Worm (Caenorhabditis elegans) whole organism, late embryonic: Measurements from ENCODE around the gene F58B4.3.

Experiments used
- C08G9.2 ChIP-seq: sonication (generic microtip); optimal IDR thresholded peaks from 2 replicates; lab custom pipeline; 2016; ENCODE audit warnings: mild to moderate bottlenecking, missing genetic modification characterization, moderate library complexity, missing compliant biosample characterization
- F13H6.1 ChIP-seq: sonication (generic microtip); optimal IDR thresholded peaks from 2 replicates; lab custom pipeline; 2016; ENCODE audit warnings: missing genetic modification characterization, missing compliant biosample characterization
- K09A11.1 ChIP-seq: sonication (generic microtip); optimal IDR thresholded peaks from 2 replicates; lab custom pipeline; 2017; ENCODE audit warnings: antibody characterized with exemption, mild to moderate bottlenecking, missing genetic modification characterization, missing compliant biosample characterization; ENCODE audit not compliant: insufficient read depth
- T23F11.4 ChIP-seq: fragments of 200-800 bp; sonication (Bioruptor generic); optimal IDR thresholded peaks from 2 replicates; lab custom pipeline; 2018; ENCODE audit warnings: mild to moderate bottlenecking, missing genetic modification characterization, missing compliant biosample characterization
- Y22D7AL.16 ChIP-seq: sonication (generic microtip); optimal IDR thresholded peaks from 2 replicates; lab custom pipeline; 2016; ENCODE audit warnings: missing genetic modification characterization, missing compliant biosample characterization
- ama-1 ChIP-seq: fragments of 150-350 bp; optimal IDR thresholded peaks from 2 replicates; lab custom pipeline; 2014
- ceh-14 ChIP-seq: sonication (generic microtip); optimal IDR thresholded peaks from 2 replicates; lab custom pipeline; 2016; ENCODE audit warnings: missing genotype, missing genetic modification characterization, missing compliant biosample characterization
- ceh-2 ChIP-seq: sonication (generic microtip); optimal IDR thresholded peaks from 2 replicates; lab custom pipeline; 2016; ENCODE audit warnings: missing genotype, missing genetic modification characterization, missing compliant biosample characterization
- ceh-22 ChIP-seq: sonication (generic microtip); optimal IDR thresholded peaks from 2 replicates; lab custom pipeline; 2017; ENCODE audit warnings: missing biosample characterization, missing genetic modification characterization
- ceh-30 ChIP-seq: fragments of 150-350 bp; optimal IDR thresholded peaks from 2 replicates; lab custom pipeline; 2014; ENCODE audit warnings: missing biosample characterization, missing genetic modification characterization
- ceh-31 ChIP-seq: sonication (generic microtip); optimal IDR thresholded peaks from 2 replicates; lab custom pipeline; 2016; ENCODE audit warnings: missing genetic modification characterization, missing compliant biosample characterization
- ceh-34 ChIP-seq: sonication (generic microtip); optimal IDR thresholded peaks from 2 replicates; lab custom pipeline; 2016; ENCODE audit warnings: mild to moderate bottlenecking, missing genetic modification characterization, missing compliant biosample characterization
- ceh-6 ChIP-seq: fragments of 200-800 bp; sonication (Bioruptor generic); optimal IDR thresholded peaks from 2 replicates; lab custom pipeline; 2018; ENCODE audit warnings: mild to moderate bottlenecking, missing genetic modification characterization, missing compliant biosample characterization
- ceh-9 ChIP-seq: sonication (generic microtip); optimal IDR thresholded peaks from 2 replicates; lab custom pipeline; 2016; ENCODE audit warnings: mild to moderate bottlenecking, missing genetic modification characterization, inconsistent platforms, missing compliant biosample characterization
- dmd-4 ChIP-seq: sonication (generic microtip); optimal IDR thresholded peaks from 2 replicates; lab custom pipeline; 2016; ENCODE audit warnings: borderline replicate concordance, missing genetic modification characterization, missing compliant biosample characterization
- dve-1 ChIP-seq: sonication (generic microtip); optimal IDR thresholded peaks from 2 replicates; lab custom pipeline; 2017; ENCODE audit warnings: antibody characterized with exemption, mild to moderate bottlenecking, missing genetic modification characterization, missing compliant biosample characterization
- elt-2 ChIP-seq: sonication (generic microtip); optimal IDR thresholded peaks from 2 replicates; lab custom pipeline; 2016; ENCODE audit warnings: missing genetic modification reagents, missing genetic modification characterization, missing compliant biosample characterization
- elt-4 ChIP-seq: sonication (generic microtip); optimal IDR thresholded peaks from 2 replicates; lab custom pipeline; 2016; ENCODE audit warnings: missing genetic modification characterization, missing compliant biosample characterization
- ets-4 ChIP-seq: sonication (generic microtip); optimal IDR thresholded peaks from 2 replicates; lab custom pipeline; 2016; ENCODE audit warnings: missing genetic modification characterization, missing compliant biosample characterization
- fax-1 ChIP-seq: sonication (generic microtip); optimal IDR thresholded peaks from 2 replicates; lab custom pipeline; 2016; ENCODE audit warnings: missing genotype, missing genetic modification characterization, missing compliant biosample characterization
- fkh-10 ChIP-seq: fragments of 150-350 bp; optimal IDR thresholded peaks from 2 replicates; lab custom pipeline; 2014; ENCODE audit warnings: missing biosample characterization, missing genetic modification reagents, missing genetic modification characterization
- gmeb-2 ChIP-seq: sonication (generic microtip); optimal IDR thresholded peaks from 2 replicates; lab custom pipeline; 2016; ENCODE audit warnings: missing genetic modification characterization, inconsistent platforms, missing compliant biosample characterization
- hlh-13 ChIP-seq: fragments of 200-800 bp; sonication (Bioruptor generic); optimal IDR thresholded peaks from 2 replicates; lab custom pipeline; 2018; ENCODE audit warnings: mild to moderate bottlenecking, missing genetic modification characterization, missing compliant biosample characterization
- hlh-15 ChIP-seq: sonication (generic microtip); optimal IDR thresholded peaks from 2 replicates; lab custom pipeline; 2016; ENCODE audit warnings: missing genetic modification characterization, missing compliant biosample characterization
- hlh-6 ChIP-seq: sonication (generic microtip); optimal IDR thresholded peaks from 2 replicates; lab custom pipeline; 2016; ENCODE audit warnings: missing genotype, missing genetic modification characterization, missing compliant biosample characterization
- hlh-8 ChIP-seq: sonication (generic microtip); optimal IDR thresholded peaks from 2 replicates; lab custom pipeline; 2016; ENCODE audit warnings: missing genotype, missing genetic modification characterization, missing compliant biosample characterization
- lin-11 ChIP-seq: fragments of 200-800 bp; sonication (Bioruptor generic); optimal IDR thresholded peaks from 2 replicates; lab custom pipeline; 2018; ENCODE audit warnings: mild to moderate bottlenecking, missing genetic modification characterization, missing compliant biosample characterization
- madf-2 ChIP-seq: sonication (generic microtip); optimal IDR thresholded peaks from 2 replicates; lab custom pipeline; 2017; ENCODE audit warnings: missing genetic modification characterization, missing compliant biosample characterization
- mec-3 ChIP-seq: sonication (generic microtip); optimal IDR thresholded peaks from 2 replicates; lab custom pipeline; 2016; ENCODE audit warnings: borderline replicate concordance, missing genetic modification characterization, missing compliant biosample characterization
- nfya-1 ChIP-seq: sonication (generic microtip); optimal IDR thresholded peaks from 2 replicates; lab custom pipeline; 2017; ENCODE audit warnings: missing genetic modification characterization, mild to moderate bottlenecking, missing compliant biosample characterization, antibody characterized with exemption, moderate library complexity
- nhr-11 ChIP-seq: fragments of 150-350 bp; optimal IDR thresholded peaks from 2 replicates; lab custom pipeline; 2014; ENCODE audit warnings: missing biosample characterization, missing genetic modification characterization
- pat-9 ChIP-seq: fragments of 200-800 bp; sonication (Bioruptor generic); optimal IDR thresholded peaks from 2 replicates; lab custom pipeline; 2018; ENCODE audit warnings: mild to moderate bottlenecking, missing genetic modification characterization, moderate library complexity, missing compliant biosample characterization
- pax-1 ChIP-seq: fragments of 150-350 bp; optimal IDR thresholded peaks from 2 replicates; lab custom pipeline; 2014; ENCODE audit warnings: missing biosample characterization, missing genetic modification characterization
- pha-2 ChIP-seq: sonication (generic microtip); optimal IDR thresholded peaks from 2 replicates; lab custom pipeline; 2017; ENCODE audit warnings: mild to moderate bottlenecking, missing genetic modification characterization, missing compliant biosample characterization
- pha-4 ChIP-seq: fragments of 150-350 bp; optimal IDR thresholded peaks from 2 replicates; lab custom pipeline; 2018; ENCODE audit warnings: missing biosample characterization, missing genetic modification reagents, missing genetic modification characterization
- rnt-1 ChIP-seq: sonication (generic microtip); optimal IDR thresholded peaks from 2 replicates; lab custom pipeline; 2016; ENCODE audit warnings: missing genetic modification characterization, missing compliant biosample characterization
- sdc-2 ChIP-seq: sonication (generic microtip); optimal IDR thresholded peaks from 2 replicates; lab custom pipeline; 2016; ENCODE audit warnings: missing genotype, missing genetic modification characterization, missing compliant biosample characterization
- sox-2 ChIP-seq: fragments of 200-800 bp; sonication (Bioruptor generic); IDR thresholded peaks from 2 replicates; pipeline ENCODE4 v1.3.6; 2022; ENCODE audit warnings: missing genetic modification reagents, missing genetic modification characterization, missing compliant biosample characterization
- tbx-2 ChIP-seq: sonication (generic microtip); optimal IDR thresholded peaks from 2 replicates; lab custom pipeline; 2016; ENCODE audit warnings: missing genetic modification characterization, missing compliant biosample characterization
- ttx-3 ChIP-seq: sonication (generic microtip); optimal IDR thresholded peaks from 2 replicates; lab custom pipeline; 2016; ENCODE audit warnings: missing genetic modification reagents, missing genetic modification characterization, missing compliant biosample characterization
- unc-3 ChIP-seq, 2 experiments: fragments of 200-800 bp in 1 of 2; sonication (Bioruptor generic) in 1 of 2; sonication (generic microtip) in 1 of 2; conservative IDR thresholded peaks in 1 of 2; optimal IDR thresholded peaks in 1 of 2; 2 replicates each; pipeline versions ENCODE4 v1.3.6 to Lab custom; 2016 to 2022; ENCODE audit warnings: missing compliant biosample characterization in 2 of 2, missing genetic modification characterization in 2 of 2, missing genetic modification reagents in 1 of 2
- unc-42 ChIP-seq: sonication (generic microtip); optimal IDR thresholded peaks from 2 replicates; lab custom pipeline; 2016; ENCODE audit warnings: missing genotype, missing genetic modification characterization, missing compliant biosample characterization
- unc-55 ChIP-seq: sonication (generic microtip); optimal IDR thresholded peaks from 2 replicates; lab custom pipeline; 2017; ENCODE audit warnings: missing biosample characterization, missing genetic modification reagents, missing genetic modification characterization
- unc-86 ChIP-seq: sonication (generic microtip); optimal IDR thresholded peaks from 2 replicates; lab custom pipeline; 2016; ENCODE audit warnings: missing genetic modification characterization, missing compliant biosample characterization
- zip-5 ChIP-seq: sonication (generic microtip); optimal IDR thresholded peaks from 2 replicates; lab custom pipeline; 2016; ENCODE audit warnings: missing genetic modification characterization, missing compliant biosample characterization
- ztf-16 ChIP-seq: sonication (generic microtip); optimal IDR thresholded peaks from 2 replicates; lab custom pipeline; 2017; ENCODE audit warnings: missing genetic modification characterization, missing compliant biosample characterization

Gene F58B4.3

ce11 chrV:10889774-10890173 is 39.8 kb upstream of the F58B4.3 start:
- TF ChIP-seq unc-86 (no peak), gmeb-2 (no peak), madf-2 (tag; lab: Kevin White, UChicago) (no peak), ets-4 (tag; lab: Kevin White, UChicago) (no peak), ceh-14 (tag; lab: Kevin White, UChicago) (no peak), fkh-10 (GFP tag; lab: Kevin White, UChicago) (no peak), hlh-6 (tag; lab: Kevin White, UChicago) (no peak), K09A11.1 (tag; lab: Kevin White, UChicago) (no peak), dmd-4 (tag; lab: Kevin White, UChicago) (no peak)

ce11 chrV:10890980-10891379 is 38.6 kb upstream of the F58B4.3 start, which contains the start of gene F32D8.12:
Gene F32D8.12, minus strand, starts transcription at chrV:10891027.
- TF ChIP-seq hlh-13 (no peak), Y22D7AL.16 (tag; lab: Kevin White, UChicago) (no peak), ceh-22 (tag; lab: Kevin White, UChicago) (no peak), dve-1 (no peak), F13H6.1 (tag; lab: Kevin White, UChicago) (no peak), pha-4 (no peak), ttx-3 (tag; lab: Kevin White, UChicago) (no peak), ceh-30 (tag; lab: Kevin White, UChicago) (no peak), sdc-2 (tag; lab: Kevin White, UChicago) (no peak), madf-2 (tag; lab: Kevin White, UChicago) (no peak), unc-86 (no peak), mec-3 (tag; lab: Kevin White, UChicago) (no peak), zip-5 (tag; lab: Kevin White, UChicago) (no peak), hlh-15 (tag; lab: Kevin White, UChicago) (no peak), unc-3 (GFP tag; conservative IDR thresholded peaks at IDR 0.05; lab: Robert Waterston, UW) (no peak), unc-3 (tag; optimal IDR thresholded peaks at IDR 0.05; lab: Kevin White, UChicago) (no peak), pha-2 (no peak), ama-1 (lab: Kevin White, UChicago) (no peak)

ce11 chrV:10893510-10894128 is 36.0 kb upstream of the F58B4.3 start, which contains the start of gene F32D8.4:
Gene F32D8.4, minus strand, starts transcription at chrV:10893560.
- TF ChIP-seq T23F11.4 (GFP tag; lab: Kevin White, UChicago) (no peak), mec-3 (tag; lab: Kevin White, UChicago) (no peak), ama-1 (lab: Kevin White, UChicago) (no peak), zip-5 (tag; lab: Kevin White, UChicago) (no peak), lin-11 (tag; lab: Kevin White, UChicago) (no peak), ceh-9 (tag; lab: Kevin White, UChicago) (no peak), ceh-34 (tag; lab: Kevin White, UChicago) (no peak), F13H6.1 (tag; lab: Kevin White, UChicago) (no peak), ztf-16 (no peak), gmeb-2 (no peak), pax-1 (no peak), nfya-1 (tag; lab: Kevin White, UChicago) (no peak), C08G9.2 (no peak), ets-4 (tag; lab: Kevin White, UChicago) (no peak), hlh-8 (tag; lab: Kevin White, UChicago) (no peak), unc-42 (tag; lab: Kevin White, UChicago) (no peak), fax-1 (no peak), nhr-11 (tag; lab: Kevin White, UChicago) (no peak)

- no peak for TF ChIP-seq elt-4 (tag; lab: Kevin White, UChicago)
- TF ChIP-seq fax-1, result peak; percentile 52
- TF ChIP-seq tbx-2, result peak; percentile 80
- TF ChIP-seq ets-4 (tag; lab: Kevin White, UChicago), result peak; percentile 76
- TF ChIP-seq unc-55 (GFP tag; lab: Kevin White, UChicago), result peak; percentile 16
- no peak for TF ChIP-seq madf-2 (tag; lab: Kevin White, UChicago)
- no peak for TF ChIP-seq F13H6.1 (tag; lab: Kevin White, UChicago)
- TF ChIP-seq sox-2 (GFP tag; lab: Robert Waterston, UW), result no peak
- TF ChIP-seq pat-9 (tag; lab: Kevin White, UChicago), result no peak
- TF ChIP-seq nhr-11 (tag; lab: Kevin White, UChicago), result no peak
- TF ChIP-seq ztf-16, result no peak
- peak; percentile 47 for TF ChIP-seq elt-2
- peak; percentile 66 for TF ChIP-seq hlh-8 (tag; lab: Kevin White, UChicago)
- peak; percentile 92 for TF ChIP-seq ceh-31 (tag; lab: Kevin White, UChicago)
- peak; percentile 75 for TF ChIP-seq ceh-2 (tag; lab: Kevin White, UChicago)
- TF ChIP-seq rnt-1 (tag; lab: Kevin White, UChicago), result peak; percentile 45
- TF ChIP-seq C08G9.2, result peak; percentile 89
- no peak for TF ChIP-seq ceh-6 (GFP tag; lab: Kevin White, UChicago)
Observed at ce11 chrV:10894601-10895000, 35.0 kb upstream of the F58B4.3 start, which contains the start of the genes F32D8.14 and F32D8.5. Gene F32D8.14, minus strand, starts transcription at chrV:10894788. Gene F32D8.5, plus strand, starts transcription at chrV:10894800.
